Worm (Caenorhabditis elegans): Measurements from ENCODE around the gene F19G12.4.
A peak's percentile ranks its signal among the peaks of the same experiment; 100 is the strongest.
"Not testable (repeated sequence)": the region's sequence is repeated elsewhere in the genome, so short reads cannot be mapped to it uniquely, and the experiment has no call there.

Gene F19G12.4

DNA sequence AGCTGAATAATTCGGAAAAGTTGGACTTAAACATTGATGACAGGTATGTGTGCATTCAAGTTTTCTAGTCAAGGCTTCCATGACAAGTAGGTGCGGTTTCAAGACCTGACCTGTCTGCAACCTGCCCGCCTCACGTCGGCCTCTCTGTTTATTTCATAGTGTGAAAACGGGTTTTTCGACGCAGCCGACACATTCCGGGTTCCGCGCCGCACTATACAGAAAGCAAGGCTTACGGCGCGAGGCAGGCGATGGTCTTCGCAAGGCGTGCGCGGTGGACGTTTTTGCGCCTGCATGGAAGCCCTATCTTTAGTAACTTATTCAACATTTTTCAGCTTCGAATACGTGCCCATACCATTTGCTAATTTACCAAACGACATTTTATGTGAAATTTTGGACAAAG, 44.6 kb upstream of the F19G12.4 start (continued):
- TF ChIP-seq Y67H2A.10 (GFP tag; conservative IDR thresholded peaks at IDR 0.05) (no peak), bed-1 (GFP tag; IDR thresholded peaks at IDR 0.05) (no peak), K11D2.4 (GFP tag; IDR thresholded peaks at IDR 0.05) (no peak), attf-6 (GFP tag; IDR thresholded peaks at IDR 0.05) (no peak), cebp-1 (GFP tag; IDR thresholded peaks at IDR 0.05) (no peak), cebp-1 (tag; optimal IDR thresholded peaks at IDR 0.05) (no peak), ama-1 (optimal IDR thresholded peaks at IDR 0.05) (no peak), ama-1 (GFP tag; optimal IDR thresholded peaks at IDR 0.05) (no peak), nfya-2 (GFP tag; IDR thresholded peaks at IDR 0.05) (no peak), hmg-1.2 (GFP tag; IDR thresholded peaks at IDR 0.05) (peak; percentile 29; the same call in 1 of the 2 replicates), ceh-27 (GFP tag; optimal IDR thresholded peaks at IDR 0.05) (no peak), dox-1 (GFP tag; IDR thresholded peaks at IDR 0.05) (no peak), F39B2.1 (GFP tag; IDR thresholded peaks at IDR 0.05) (no peak), F23B12.7 (tag; optimal IDR thresholded peaks at IDR 0.05; ENCODE audit: insufficient read depth) (no peak), F10E7.11 (tag; optimal IDR thresholded peaks at IDR 0.05) (no peak)

ce11 chrX:1375071-1375470, 42.0 kb upstream of the F19G12.4 start:
- TF ChIP-seq nfyb-1 (GFP tag; IDR thresholded peaks at IDR 0.05) (peak; percentile 96), Y56A3A.18 (GFP tag; IDR thresholded peaks at IDR 0.05) (peak; percentile 99), hsf-1 (GFP tag; IDR thresholded peaks at IDR 0.05) (peak; percentile 100), aptf-3 (GFP tag; IDR thresholded peaks at IDR 0.05) (peak; percentile 100), lag-1 (GFP tag; IDR thresholded peaks at IDR 0.05) (peak; percentile 93), F37B4.10 (GFP tag; IDR thresholded peaks at IDR 0.05) (peak; percentile 95; the same call in 1 of the 2 replicates), attf-3 (GFP tag; conservative IDR thresholded peaks at IDR 0.05) (peak; percentile 63), aptf-2 (GFP tag; conservative IDR thresholded peaks at IDR 0.05) (peak; percentile 91), ekl-4 (GFP tag; IDR thresholded peaks at IDR 0.05) (peak; percentile 98), ztf-28 (GFP tag; IDR thresholded peaks at IDR 0.05) (peak; percentile 82; the same call in 1 of the 2 replicates), Y53G8AR.9 (GFP tag; conservative IDR thresholded peaks at IDR 0.05) (peak; percentile 95), egl-44 (GFP tag; IDR thresholded peaks at IDR 0.05) (peak; percentile 98), ceh-58 (GFP tag; IDR thresholded peaks at IDR 0.05) (peak; percentile 98), pbrm-1 (GFP tag; IDR thresholded peaks at IDR 0.05) (peak; percentile 96), dox-1 (GFP tag; IDR thresholded peaks at IDR 0.05) (peak; percentile 100), cebp-1 (GFP tag; IDR thresholded peaks at IDR 0.05) (peak; percentile 91), nhr-120 (GFP tag; IDR thresholded peaks at IDR 0.05) (peak; percentile 94; the same call in 1 of the 2 replicates), cebp-2 (GFP tag; IDR thresholded peaks at IDR 0.05) (peak; percentile 93), ztf-25 (GFP tag; IDR thresholded peaks at IDR 0.05) (peak; percentile 97), mcd-1 (GFP tag; IDR thresholded peaks at IDR 0.05) (peak; percentile 61), C17E4.6 (GFP tag; IDR thresholded peaks at IDR 0.05) (peak; percentile 92), ceh-100 (GFP tag; IDR thresholded peaks at IDR 0.05) (peak; percentile 89), ceh-40 (GFP tag; IDR thresholded peaks at IDR 0.05) (peak; percentile 97), Y79H2A.3 (GFP tag; conservative IDR thresholded peaks at IDR 0.05) (peak; percentile 99), madf-8 (GFP tag; conservative IDR thresholded peaks at IDR 0.05) (peak; percentile 70), let-526 (GFP tag; IDR thresholded peaks at IDR 0.05) (peak; percentile 100), Y95B8A.8 (GFP tag; IDR thresholded peaks at IDR 0.05) (peak; percentile 99), ceh-91 (GFP tag; IDR thresholded peaks at IDR 0.05) (peak; percentile 85), rcor-1 (GFP tag; IDR thresholded peaks at IDR 0.05) (peak; percentile 99), nfya-2 (GFP tag; IDR thresholded peaks at IDR 0.05) (peak; percentile 95), madf-6 (GFP tag; IDR thresholded peaks at IDR 0.05) (peak; percentile 91), B0019.2 (GFP tag; conservative IDR thresholded peaks at IDR 0.05) (peak; percentile 98), ztf-6 (GFP tag; IDR thresholded peaks at IDR 0.05) (peak; percentile 97), lin-26 (GFP tag; IDR thresholded peaks at IDR 0.05) (peak; percentile 84), bed-1 (GFP tag; IDR thresholded peaks at IDR 0.05) (peak; percentile 99), Y53F4B.3 (GFP tag; IDR thresholded peaks at IDR 0.05) (peak; percentile 98), madf-3 (GFP tag; IDR thresholded peaks at IDR 0.05) (peak; percentile 97)
- TF ChIP-seq cebp-1 (tag; optimal IDR thresholded peaks at IDR 0.05): not testable (repeated sequence)
